Worm (Caenorhabditis elegans) whole organism, young adult: Measurements from ENCODE around the gene Y105C5B.18.

Source experiments
- Y56A3A.18 ChIP-seq: fragments of 200-800 bp; sonication (Bioruptor generic); IDR thresholded peaks from 2 replicates; pipeline ENCODE4 v1.3.6; 2022; ENCODE audit warnings: missing genetic modification reagents, missing genetic modification characterization, missing compliant biosample characterization
- ama-1 ChIP-seq, 3 experiments: fragments of 150-350 bp in 1 of 3; sonication (generic microtip) in 2 of 3; optimal IDR thresholded peaks; 2 replicates each; lab custom pipeline; 2014 to 2018; ENCODE audit warnings: missing biosample characterization in 2 of 3, missing genetic modification characterization in 2 of 3, missing genetic modification reagents in 2 of 3
- ceh-40 ChIP-seq: fragments of 200-800 bp; sonication (Bioruptor generic); IDR thresholded peaks from 2 replicates; pipeline ENCODE4 v1.3.6; 2022; ENCODE audit warnings: missing genetic modification characterization, missing compliant biosample characterization
- sdz-38 ChIP-seq: sonication (generic microtip); optimal IDR thresholded peaks from 2 replicates; lab custom pipeline; 2016; ENCODE audit warnings: missing genotype, missing genetic modification characterization, missing compliant biosample characterization
- snpc-4 ChIP-seq, 5 experiments: fragments of 150-350 bp in 1 of 5; sonication (generic microtip) in 4 of 5; optimal IDR thresholded peaks; 2 replicates each; lab custom pipeline; 2014 to 2018; ENCODE audit warnings: missing genetic modification characterization in 5 of 5, missing biosample characterization in 3 of 5, antibody characterized with exemption in 2 of 5, mild to moderate bottlenecking in 2 of 5, missing compliant biosample characterization in 2 of 5, missing genotype in 2 of 5, moderate library complexity in 2 of 5, missing genetic modification reagents in 1 of 5
- zfh-2 ChIP-seq: fragments of 200-800 bp; sonication (Bioruptor generic); conservative IDR thresholded peaks from 2 replicates; pipeline ENCODE4 v1.3.6; 2022; ENCODE audit warnings: missing genetic modification reagents, missing genetic modification characterization, missing compliant biosample characterization

DNA sequence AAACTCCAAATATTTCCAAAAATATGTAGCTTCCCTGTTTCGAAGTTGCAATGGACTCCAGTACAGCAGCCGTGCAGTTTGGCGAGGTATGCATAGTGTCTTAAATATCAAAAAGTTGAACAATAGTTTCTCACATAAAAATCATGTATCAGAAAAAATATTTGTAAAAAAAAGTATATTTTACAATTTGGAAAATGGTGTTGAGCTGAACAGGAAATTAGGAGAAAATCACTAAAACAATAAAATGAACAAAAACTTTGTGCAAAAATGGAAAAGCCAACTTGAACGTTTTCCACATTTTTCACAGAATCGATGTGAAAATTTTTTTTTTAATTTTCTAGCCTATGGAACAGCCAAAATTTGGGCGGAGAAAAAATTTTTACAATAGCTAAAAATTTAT lies 37.7 kb upstream of the Y105C5B.18 start, which contains the start of gene Y105C5B.8:
- TF ChIP-seq Y56A3A.18 (GFP tag; lab: Robert Waterston, UW) (no peak), zfh-2 (GFP tag; lab: Robert Waterston, UW) (no peak), ceh-40 (GFP tag; lab: Robert Waterston, UW) (no peak), ama-1 (optimal IDR thresholded peaks at IDR 0.05; lab: Kevin White, UChicago) (no peak), ama-1 (GFP tag; optimal IDR thresholded peaks at IDR 0.05; lab: Kevin White, UChicago) (no peak), snpc-4 (GFP tag; optimal IDR thresholded peaks at IDR 0.05; lab: Kevin White, UChicago) (no peak), snpc-4 (tag; optimal IDR thresholded peaks at IDR 0.05; lab: Kevin White, UChicago) (no peak), sdz-38 (tag; lab: Kevin White, UChicago) (no peak)
